Fruit fly (Drosophila melanogaster): Measurements from ENCODE around the gene CG43249.
A peak's percentile ranks its signal among the peaks of the same experiment; 100 is the strongest.

Gene CG43249

DNA sequence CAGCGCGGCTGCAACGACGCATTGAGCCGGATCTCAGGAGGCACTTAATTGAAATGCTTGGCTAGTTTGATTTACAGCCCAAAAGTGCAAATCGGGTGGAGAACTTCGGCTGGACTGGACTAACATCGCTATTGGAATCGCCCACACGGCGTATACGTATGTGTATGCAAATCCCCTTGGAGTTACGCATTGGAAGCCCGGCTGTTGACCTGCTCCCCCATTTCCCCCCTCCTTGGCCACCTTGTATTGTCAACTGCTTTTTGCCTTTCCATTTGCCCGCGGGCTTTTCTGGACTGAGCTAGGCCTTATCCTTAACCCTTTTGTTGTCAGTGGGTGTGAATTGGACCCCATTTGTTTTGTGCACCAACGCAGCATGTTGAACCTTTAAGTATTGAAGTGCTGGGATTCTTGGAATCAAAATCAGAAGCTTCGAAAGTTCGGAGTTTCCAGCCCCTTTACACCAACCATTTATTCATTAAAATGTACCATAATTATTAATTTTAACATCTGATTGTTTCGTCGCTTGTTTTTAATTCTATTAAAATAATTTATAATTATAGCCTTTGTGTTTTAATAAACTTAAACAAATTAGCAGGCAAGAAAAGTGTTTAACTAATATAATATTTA is 28.6 kb upstream of the CG43249 start:
- TF ChIP-seq acj6 (GFP tag; optimal IDR thresholded peaks at IDR 0.05): no peak
- TF ChIP-seq topi (GFP tag; optimal IDR thresholded peaks at IDR 0.05): no peak
- no peak for TF ChIP-seq Eip93F (GFP tag; optimal IDR thresholded peaks at IDR 0.05)
- no peak for TF ChIP-seq Gug (GFP tag; IDR thresholded peaks at IDR 0.05)
- TF ChIP-seq CG11294 (GFP tag; IDR thresholded peaks at IDR 0.05): no peak
- no peak for TF ChIP-seq CG11762 (GFP tag; optimal IDR thresholded peaks at IDR 0.05; ENCODE audit: insufficient read depth)
- no peak for TF ChIP-seq CG8319 (GFP tag; optimal IDR thresholded peaks at IDR 0.05)
- TF ChIP-seq CG6854 (GFP tag; optimal IDR thresholded peaks at IDR 0.05): no peak
- TF ChIP-seq achi (GFP tag; optimal IDR thresholded peaks at IDR 0.05): no peak
- TF ChIP-seq Blimp-1 (GFP tag; optimal IDR thresholded peaks at IDR 0.05): no peak
- TF ChIP-seq CG31627 (GFP tag; optimal IDR thresholded peaks at IDR 0.05): no peak
- no peak for TF ChIP-seq pdm3 (GFP tag; optimal IDR thresholded peaks at IDR 0.05)
- no peak for TF ChIP-seq CG8119 (GFP tag; IDR thresholded peaks at IDR 0.05)
- no peak for TF ChIP-seq CG6163 (GFP tag; IDR thresholded peaks at IDR 0.05)
- no peak for TF ChIP-seq Sox102F (GFP tag; optimal IDR thresholded peaks at IDR 0.05)
- no peak for TF ChIP-seq salr (GFP tag; optimal IDR thresholded peaks at IDR 0.05)
- no peak for TF ChIP-seq vri (GFP tag; optimal IDR thresholded peaks at IDR 0.05)
- peak; percentile 44 for TF ChIP-seq CG6808 (GFP tag; optimal IDR thresholded peaks at IDR 0.05)
- TF ChIP-seq CG16779 (tag; optimal IDR thresholded peaks at IDR 0.05): no peak
- TF ChIP-seq CG9139 (GFP tag; optimal IDR thresholded peaks at IDR 0.05): no peak
- no peak for TF ChIP-seq CG1621 (tag; optimal IDR thresholded peaks at IDR 0.05)
- no peak; the same call in 1 of the 2 replicates for TF ChIP-seq CG15336 (GFP tag; IDR thresholded peaks at IDR 0.05)
- no peak for TF ChIP-seq CG8632 (GFP tag; optimal IDR thresholded peaks at IDR 0.05)
- peak; percentile 20 for TF ChIP-seq CG32006 (GFP tag; optimal IDR thresholded peaks at IDR 0.05)
- TF ChIP-seq Ets21C (GFP tag; optimal IDR thresholded peaks at IDR 0.05): no peak
- TF ChIP-seq fkh (GFP tag; optimal IDR thresholded peaks at IDR 0.05): no peak
- TF ChIP-seq CG4318 (GFP tag; optimal IDR thresholded peaks at IDR 0.05): no peak
- no peak for TF ChIP-seq OdsH (GFP tag; optimal IDR thresholded peaks at IDR 0.05)
- TF ChIP-seq Eip78C (GFP tag): peak; percentile 68
- no peak for TF ChIP-seq Sox14 (GFP tag; optimal IDR thresholded peaks at IDR 0.05)
- TF ChIP-seq spab (GFP tag; optimal IDR thresholded peaks at IDR 0.05): peak; percentile 16
- TF ChIP-seq dac (GFP tag; optimal IDR thresholded peaks at IDR 0.05): no peak
- TF ChIP-seq esn (GFP tag; optimal IDR thresholded peaks at IDR 0.05): no peak
- no peak for TF ChIP-seq CG7368 (GFP tag; optimal IDR thresholded peaks at IDR 0.05)
- TF ChIP-seq ss (GFP tag; optimal IDR thresholded peaks at IDR 0.05): no peak
- no peak for TF ChIP-seq Sox15 (GFP tag; optimal IDR thresholded peaks at IDR 0.05)
- TF ChIP-seq fd59A (GFP tag; optimal IDR thresholded peaks at IDR 0.05): peak; percentile 9
- TF ChIP-seq Smox (GFP tag; optimal IDR thresholded peaks at IDR 0.05): no peak
- peak; percentile 6 for TF ChIP-seq CG10669 (GFP tag; optimal IDR thresholded peaks at IDR 0.05)
- TF ChIP-seq svp (GFP tag): peak; percentile 17
- no peak for TF ChIP-seq fd85E (GFP tag; optimal IDR thresholded peaks at IDR 0.05)
- TF ChIP-seq CG10631 (GFP tag; optimal IDR thresholded peaks at IDR 0.05): no peak
- TF ChIP-seq Hr39 (GFP tag; optimal IDR thresholded peaks at IDR 0.05): no peak
- TF ChIP-seq cyc (GFP tag; optimal IDR thresholded peaks at IDR 0.05): no peak
- no peak for TF ChIP-seq dsx (GFP tag; optimal IDR thresholded peaks at IDR 0.05; ENCODE audit: poor library complexity, severe bottlenecking)
- no peak for TF ChIP-seq CG34406 (GFP tag; optimal IDR thresholded peaks at IDR 0.05)
- no peak for TF ChIP-seq Lpt (GFP tag; optimal IDR thresholded peaks at IDR 0.05)
- TF ChIP-seq Ets96B (tag; optimal IDR thresholded peaks at IDR 0.05): peak; percentile 37
- TF ChIP-seq lz (GFP tag; optimal IDR thresholded peaks at IDR 0.05): no peak
- TF ChIP-seq CG3032 (tag; optimal IDR thresholded peaks at IDR 0.05): peak; percentile 51
- no peak for TF ChIP-seq eg (GFP tag; IDR thresholded peaks at IDR 0.05)
- TF ChIP-seq Hr38 (GFP tag; optimal IDR thresholded peaks at IDR 0.05): no peak
